Fruit fly (Drosophila melanogaster): ENCODE measurements around the gene CG9776.

Gene CG9776

DNA sequence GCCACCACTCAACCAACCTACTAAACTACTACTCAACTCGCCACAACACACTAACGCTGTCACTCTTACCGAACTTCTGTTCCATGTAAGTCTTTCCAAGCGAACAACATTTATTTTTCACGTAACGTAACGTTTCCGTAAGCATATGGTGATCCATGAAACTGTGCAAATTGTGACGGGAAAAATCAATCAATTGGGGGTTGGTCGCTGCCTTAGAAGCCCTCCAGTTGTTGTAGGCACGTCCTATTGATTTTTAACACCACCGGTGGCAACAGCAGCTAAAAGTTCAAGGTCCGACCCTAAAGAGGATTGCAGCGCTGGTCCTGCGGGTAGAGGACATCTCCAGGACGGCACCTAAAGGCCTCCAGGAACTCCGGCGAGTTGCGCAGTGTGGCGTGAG, 41.7 kb downstream of the CG9776 start:
- no peak for TF ChIP-seq GATAd (GFP tag; optimal IDR thresholded peaks at IDR 0.05)
- TF ChIP-seq Vsx2 (GFP tag; optimal IDR thresholded peaks at IDR 0.05; ENCODE audit: partially characterized antibody), result no peak
- no peak for TF ChIP-seq lola (GFP tag; optimal IDR thresholded peaks at IDR 0.05)
- TF ChIP-seq sage (GFP tag; optimal IDR thresholded peaks at IDR 0.05), result no peak
- no peak for TF ChIP-seq dmrt93B (GFP tag; optimal IDR thresholded peaks at IDR 0.05)
- no peak for TF ChIP-seq OdsH (GFP tag; optimal IDR thresholded peaks at IDR 0.05)
- TF ChIP-seq rgr (GFP tag; optimal IDR thresholded peaks at IDR 0.05), result no peak
- TF ChIP-seq Abd-B (GFP tag; optimal IDR thresholded peaks at IDR 0.05), result no peak
- no peak for TF ChIP-seq Rel (GFP tag; optimal IDR thresholded peaks at IDR 0.05)
- TF ChIP-seq Rel (tag; optimal IDR thresholded peaks at IDR 0.05), result no peak
- TF ChIP-seq dl (GFP tag; optimal IDR thresholded peaks at IDR 0.05; ENCODE audit: insufficient read depth in 1 of 2, partially characterized antibody in 2 of 2), result no peak
- TF ChIP-seq Hnf4 (GFP tag; optimal IDR thresholded peaks at IDR 0.05), result no peak
- TF ChIP-seq fru (GFP tag; optimal IDR thresholded peaks at IDR 0.05), result no peak
- TF ChIP-seq CG9705 (GFP tag; optimal IDR thresholded peaks at IDR 0.05), result no peak
- TF ChIP-seq Sp1 (GFP tag; optimal IDR thresholded peaks at IDR 0.05), result no peak
- no peak for TF ChIP-seq Dif (GFP tag; optimal IDR thresholded peaks at IDR 0.05; ENCODE audit: partially characterized antibody)
- no peak for TF ChIP-seq N (GFP tag; optimal IDR thresholded peaks at IDR 0.05)
- TF ChIP-seq br (GFP tag; optimal IDR thresholded peaks at IDR 0.05), result no peak

DNA sequence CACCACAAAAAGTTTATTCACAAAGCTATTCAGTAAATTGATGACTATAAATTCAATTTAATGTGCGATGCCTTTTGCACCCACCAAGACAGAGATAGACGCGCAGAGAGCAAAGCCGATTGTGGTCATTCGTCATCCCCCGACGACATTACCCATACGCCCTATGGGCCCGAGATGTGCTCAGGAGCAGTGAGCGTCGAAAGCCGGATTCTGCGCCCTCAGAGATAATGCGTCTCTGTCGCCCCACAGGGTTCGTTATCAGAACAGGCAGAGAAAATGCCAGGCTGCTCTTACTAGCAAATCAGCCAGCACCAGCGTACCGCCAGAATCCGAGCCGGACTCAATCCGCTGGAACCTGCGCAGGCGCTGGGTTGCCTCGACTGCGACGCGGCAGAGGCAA, 42.6 kb downstream of the CG9776 start:
- TF ChIP-seq sage (GFP tag; optimal IDR thresholded peaks at IDR 0.05) (no peak), Vsx2 (GFP tag; optimal IDR thresholded peaks at IDR 0.05; ENCODE audit: partially characterized antibody) (peak; percentile 56)

DNA sequence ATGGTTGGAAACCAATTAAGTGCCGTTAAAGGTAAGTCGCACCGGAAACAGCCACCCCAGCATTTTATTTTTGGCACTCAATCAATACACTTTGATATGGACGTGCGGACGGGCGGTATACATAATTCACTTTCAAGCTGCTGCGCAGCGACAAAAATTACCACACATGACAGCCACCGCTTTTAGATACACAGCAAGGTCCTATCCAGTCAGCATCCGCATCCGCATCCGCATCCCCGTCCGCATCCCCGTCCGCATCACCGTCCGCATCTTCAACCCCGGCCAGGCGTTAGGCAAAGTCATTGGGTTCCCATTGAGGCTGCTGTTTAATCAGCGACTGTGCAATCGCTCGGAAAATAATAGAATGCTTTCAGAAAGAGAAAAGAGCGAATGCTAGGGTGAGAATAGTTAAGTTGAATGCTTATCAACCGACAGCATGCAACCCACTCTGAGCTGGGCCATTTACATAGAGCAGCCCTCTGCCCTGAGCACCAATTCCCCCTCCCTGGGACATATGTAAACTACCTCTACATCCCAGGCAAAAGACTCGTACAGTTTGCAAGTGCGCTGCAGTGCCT, 49.4 kb downstream of the CG9776 start:
- TF ChIP-seq sage (GFP tag; optimal IDR thresholded peaks at IDR 0.05) (no peak), h (GFP tag; optimal IDR thresholded peaks at IDR 0.05) (no peak), brk (GFP tag; optimal IDR thresholded peaks at IDR 0.05) (no peak), ey (GFP tag; optimal IDR thresholded peaks at IDR 0.05) (no peak), foxo (GFP tag; optimal IDR thresholded peaks at IDR 0.05) (no peak), Jra (GFP tag; optimal IDR thresholded peaks at IDR 0.05) (no peak), CrebA (GFP tag; optimal IDR thresholded peaks at IDR 0.05; ENCODE audit: borderline replicate concordance) (no peak), Hr83 (GFP tag; optimal IDR thresholded peaks at IDR 0.05; ENCODE audit: poor library complexity, severe bottlenecking) (no peak), GATAd (GFP tag; optimal IDR thresholded peaks at IDR 0.05) (no peak), pan (optimal IDR thresholded peaks at IDR 0.05) (no peak), lola (GFP tag; optimal IDR thresholded peaks at IDR 0.05) (no peak), sv (GFP tag; optimal IDR thresholded peaks at IDR 0.05) (no peak)

dm6 chr3R:4282207-4282606, 51.7 kb downstream of the CG9776 start:
- no peak for TF ChIP-seq Vsx2 (GFP tag; optimal IDR thresholded peaks at IDR 0.05; ENCODE audit: partially characterized antibody)
- TF ChIP-seq Jra (GFP tag; optimal IDR thresholded peaks at IDR 0.05), result no peak
- no peak for TF ChIP-seq ey (GFP tag; optimal IDR thresholded peaks at IDR 0.05)
- TF ChIP-seq tai (GFP tag; optimal IDR thresholded peaks at IDR 0.05), result no peak
- no peak for TF ChIP-seq woc (GFP tag; optimal IDR thresholded peaks at IDR 0.05)
- no peak for TF ChIP-seq Hr78 (GFP tag; optimal IDR thresholded peaks at IDR 0.05)
- TF ChIP-seq sage (GFP tag; optimal IDR thresholded peaks at IDR 0.05), result no peak
- TF ChIP-seq HLH106 (tag; optimal IDR thresholded peaks at IDR 0.05), result no peak

- TF ChIP-seq CrebA (GFP tag; optimal IDR thresholded peaks at IDR 0.05; ENCODE audit: borderline replicate concordance), result no peak
- TF ChIP-seq pan (optimal IDR thresholded peaks at IDR 0.05), result no peak
- no peak for TF ChIP-seq Hnf4 (GFP tag; optimal IDR thresholded peaks at IDR 0.05)
- TF ChIP-seq h (GFP tag; optimal IDR thresholded peaks at IDR 0.05), result no peak
- TF ChIP-seq Vsx2 (GFP tag; optimal IDR thresholded peaks at IDR 0.05; ENCODE audit: partially characterized antibody), result no peak
- TF ChIP-seq rgr (GFP tag; optimal IDR thresholded peaks at IDR 0.05), result no peak
- no peak for TF ChIP-seq Myc (optimal IDR thresholded peaks at IDR 0.05)
- TF ChIP-seq woc (GFP tag; optimal IDR thresholded peaks at IDR 0.05), result no peak
- TF ChIP-seq dsf (GFP tag; optimal IDR thresholded peaks at IDR 0.05; ENCODE audit: borderline replicate concordance), result no peak
Observed at dm6 chr3R:4281119-4281861, 52.6 kb downstream of the CG9776 start.
